Worm (Caenorhabditis elegans) whole organism, late embryonic: ENCODE measurements around the gene folt-2.

Experiments used
- K02D7.2 ChIP-seq: sonication (generic microtip); optimal IDR thresholded peaks from 2 replicates; lab custom pipeline; 2017; ENCODE audit warnings: mild to moderate bottlenecking, missing genetic modification characterization, missing compliant biosample characterization
- ceh-18 ChIP-seq: sonication (generic microtip); optimal IDR thresholded peaks from 2 replicates; lab custom pipeline; 2016; ENCODE audit warnings: missing genetic modification characterization, missing compliant biosample characterization
- gmeb-2 ChIP-seq: sonication (generic microtip); optimal IDR thresholded peaks from 2 replicates; lab custom pipeline; 2016; ENCODE audit warnings: missing genetic modification characterization, inconsistent platforms, missing compliant biosample characterization
- nfya-1 ChIP-seq: sonication (generic microtip); optimal IDR thresholded peaks from 2 replicates; lab custom pipeline; 2017; ENCODE audit warnings: missing genetic modification characterization, mild to moderate bottlenecking, missing compliant biosample characterization, antibody characterized with exemption, moderate library complexity
- odd-2 ChIP-seq: sonication (generic microtip); optimal IDR thresholded peaks from 2 replicates; lab custom pipeline; 2017; ENCODE audit warnings: antibody characterized with exemption, mild to moderate bottlenecking, missing genetic modification characterization, missing compliant biosample characterization
- pha-4 ChIP-seq: fragments of 150-350 bp; optimal IDR thresholded peaks from 2 replicates; lab custom pipeline; 2018; ENCODE audit warnings: missing biosample characterization, missing genetic modification reagents, missing genetic modification characterization
- pqm-1 ChIP-seq: sonication (generic microtip); optimal IDR thresholded peaks from 2 replicates; lab custom pipeline; 2016; ENCODE audit warnings: missing genetic modification characterization, missing compliant biosample characterization

- no peak for TF ChIP-seq K02D7.2 (tag; lab: Kevin White, UChicago)
- TF ChIP-seq pqm-1 (tag; lab: Kevin White, UChicago): no peak
- no peak for TF ChIP-seq pha-4 (tag; lab: Kevin White, UChicago)
- no peak for TF ChIP-seq ceh-18 (tag; lab: Kevin White, UChicago)
- TF ChIP-seq odd-2 (tag; lab: Kevin White, UChicago): no peak
- no peak for TF ChIP-seq gmeb-2 (tag; lab: Kevin White, UChicago)
- no peak for TF ChIP-seq nfya-1
Measured at ce11 chrV:2880356-2880755, 5.0 kb upstream of the folt-2 start.
